Fruit fly (Drosophila melanogaster) whole organism, embryonic: ENCODE data around the gene Syn1.
A peak's percentile ranks its signal among the peaks of the same experiment; 100 is the strongest.

Experiments
- Adf1 ChIP-seq: fragments of 200-800 bp; sonication (Bioruptor generic); IDR thresholded peaks from 2 replicates; pipeline ENCODE4 v1.3.6; 2022; ENCODE audit warnings: missing biosample characterization, missing genetic modification characterization
- Bgb ChIP-seq: fragments of 200-800 bp; sonication (Bioruptor generic); IDR thresholded peaks from 2 replicates; pipeline ENCODE4 v1.3.6; 2022; ENCODE audit warnings: missing biosample characterization, missing genetic modification characterization; ENCODE audit not compliant: partially characterized antibody
- CG31365 ChIP-seq: fragments of 200-800 bp; sonication (Bioruptor generic); optimal IDR thresholded peaks from 2 replicates; lab custom pipeline; 2018; ENCODE audit warnings: missing biosample characterization, mild to moderate bottlenecking, missing genetic modification characterization
- CG4282 ChIP-seq: fragments of 200-800 bp; sonication (Bioruptor generic); optimal IDR thresholded peaks from 2 replicates; lab custom pipeline; 2016; ENCODE audit warnings: missing biosample characterization, missing genetic modification characterization
- CkIIα-i1 ChIP-seq: fragments of 200-800 bp; sonication (Bioruptor generic); IDR thresholded peaks from 2 replicates; pipeline ENCODE4 v1.3.6; 2022; ENCODE audit warnings: missing biosample characterization, missing genetic modification characterization
- NfI ChIP-seq: fragments of 200-800 bp; sonication (Bioruptor generic); optimal IDR thresholded peaks from 3 replicates; lab custom pipeline; 2018; ENCODE audit warnings: missing biosample characterization, mild to moderate bottlenecking, missing genetic modification characterization, moderate library complexity
- lbe ChIP-seq: fragments of 200-800 bp; sonication (Bioruptor generic); optimal IDR thresholded peaks from 2 replicates; lab custom pipeline; 2016; ENCODE audit warnings: missing biosample characterization, mild to moderate bottlenecking, missing genetic modification characterization
- lola ChIP-seq, 3 experiments: fragments of >200 bp in 2 of 3; fragments of 200-800 bp in 1 of 3; sonication (Bioruptor generic) in 1 of 3; optimal IDR thresholded peaks; 2 replicates each; lab custom pipeline; 2017 to 2019; ENCODE audit warnings: missing biosample characterization in 3 of 3, missing genetic modification characterization in 3 of 3, mild to moderate bottlenecking in 1 of 3, moderate library complexity in 1 of 3
- phol ChIP-seq: fragments of 200-800 bp; sonication (Bioruptor generic); optimal IDR thresholded peaks from 3 replicates; lab custom pipeline; 2018; ENCODE audit warnings: missing biosample characterization, mild to moderate bottlenecking, missing genetic modification characterization, moderate library complexity
- psq ChIP-seq: fragments of 200-800 bp; sonication (Bioruptor generic); optimal IDR thresholded peaks from 2 replicates; lab custom pipeline; 2017; ENCODE audit warnings: missing biosample characterization, missing genetic modification characterization
- wdn ChIP-seq: fragments of 200-800 bp; sonication (Bioruptor generic); IDR thresholded peaks from 2 replicates; pipeline ENCODE4 v1.3.6; 2022; ENCODE audit warnings: missing biosample characterization, missing genetic modification characterization

DNA sequence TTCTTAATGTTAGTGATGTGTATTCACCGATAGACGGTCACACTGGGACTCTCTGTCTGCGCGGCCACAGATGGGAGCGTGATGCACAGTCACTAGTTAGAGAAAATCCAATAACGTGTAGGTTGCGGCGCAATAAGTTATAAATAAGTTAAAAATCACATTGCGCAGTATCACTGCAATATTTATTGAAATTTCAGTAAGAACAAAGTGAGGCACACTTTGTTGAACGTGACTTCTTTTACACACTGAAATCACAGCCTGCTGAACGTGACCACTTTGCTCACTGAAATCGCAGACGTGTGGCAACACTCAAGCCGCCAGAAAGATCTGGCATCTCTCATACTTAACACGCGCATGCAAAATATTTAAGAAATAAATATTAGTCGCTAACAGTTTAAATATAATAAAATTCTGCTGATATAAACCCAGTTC, 41.7 kb downstream of the Syn1 start, which contains the start of the genes CG11247 and Polr2H:
- TF ChIP-seq NfI (GFP tag; lab: Kevin White, UChicago) (peak; percentile 87), Bgb (GFP tag; lab: Robert Waterston, UW) (peak; percentile 67), CG4282 (GFP tag; lab: Kevin White, UChicago) (peak; percentile 85), lola (GFP tag; optimal IDR thresholded peaks at IDR 0.05; lab: Kevin White, UChicago) (peak in 1 of 3 experiments; percentile 84), wdn (peak; percentile 86), Adf1 (peak; percentile 67), phol (peak; percentile 94), lbe (GFP tag; lab: Kevin White, UChicago) (peak; percentile 62), CG31365 (no peak), psq (peak; percentile 71), CkIIα-i1 (peak; percentile 41; the same call in 1 of the 2 replicates)
